Worm (Caenorhabditis elegans) whole organism, mixed stage, embryonic: Measurements from ENCODE around the gene C50E3.12.

Source experiments
- ceh-43 ChIP-seq: fragments of 200-800 bp; sonication (Bioruptor generic); optimal IDR thresholded peaks from 2 replicates; lab custom pipeline; 2018; ENCODE audit warnings: mild to moderate bottlenecking, missing genetic modification characterization, moderate library complexity, missing compliant biosample characterization
- nhr-28 ChIP-seq: fragments of 150-350 bp; optimal IDR thresholded peaks from 2 replicates; lab custom pipeline; 2014; ENCODE audit warnings: missing biosample characterization, missing genetic modification characterization
- pha-4 ChIP-seq: fragments of 150-350 bp; optimal IDR thresholded peaks from 2 replicates; lab custom pipeline; 2018; ENCODE audit warnings: missing biosample characterization, missing genetic modification reagents, missing genetic modification characterization
- snpc-4 ChIP-seq: fragments of 150-350 bp; optimal IDR thresholded peaks from 2 replicates; lab custom pipeline; 2014; ENCODE audit warnings: missing biosample characterization, missing genetic modification characterization

- TF ChIP-seq nhr-28 (tag; lab: Kevin White, UChicago) (no peak), ceh-43 (GFP tag; lab: Kevin White, UChicago) (no peak), snpc-4 (tag; lab: Kevin White, UChicago) (no peak), pha-4 (tag; lab: Kevin White, UChicago) (no peak)
These were observed at the start of gene C50E3.12 for ce11 chrV:7622011-7622465.
